Fruit fly (Drosophila melanogaster): ENCODE data around the gene primo-1.

primo-1 gene

dm6 chr3R:13716827-13717226 is 5.2 kb upstream of the primo-1 start (continued):
- TF ChIP-seq dimm (GFP tag; IDR thresholded peaks at IDR 0.05) (0 out of 2 replicates have a peak, but pooled peaks have one; percentile 12), CG11504 (tag; optimal IDR thresholded peaks at IDR 0.05) (peak; percentile 76), H15 (GFP tag; IDR thresholded peaks at IDR 0.05) (peak; percentile 45; the same call in 1 of the 3 replicates), CG1603 (tag; optimal IDR thresholded peaks at IDR 0.05) (peak; percentile 62), pnt (GFP tag; optimal IDR thresholded peaks at IDR 0.05) (peak; percentile 33), nom (GFP tag; optimal IDR thresholded peaks at IDR 0.05) (peak; percentile 62), bigmax (GFP tag; optimal IDR thresholded peaks at IDR 0.05) (no peak), Rfx (GFP tag; IDR thresholded peaks at IDR 0.05) (peak; percentile 35; the same call in 1 of the 2 replicates), ken (GFP tag; IDR thresholded peaks at IDR 0.05) (peak; percentile 62; the same call in 2 of the 3 replicates), CG30403 (GFP tag; optimal IDR thresholded peaks at IDR 0.05) (peak; percentile 51), CG4820 (GFP tag; optimal IDR thresholded peaks at IDR 0.05) (peak; percentile 6), E2f1 (GFP tag; IDR thresholded peaks at IDR 0.05) (0 out of 2 replicates have a peak, but pooled peaks have one; percentile 9), gt (GFP tag; IDR thresholded peaks at IDR 0.05) (peak; percentile 27; the same call in 1 of the 2 replicates), CG10366 (GFP tag; IDR thresholded peaks at IDR 0.05) (peak; percentile 60), ab (GFP tag; optimal IDR thresholded peaks at IDR 0.05) (no peak), CG13424 (tag; optimal IDR thresholded peaks at IDR 0.05) (peak; percentile 5), Dad (GFP tag; optimal IDR thresholded peaks at IDR 0.05) (no peak), kay (GFP tag; optimal IDR thresholded peaks at IDR 0.05) (peak; percentile 50), CG14014 (GFP tag; IDR thresholded peaks at IDR 0.05) (peak; percentile 31; the same call in 1 of the 2 replicates), ranshi (GFP tag; IDR thresholded peaks at IDR 0.05) (peak; percentile 41; the same call in 1 of the 2 replicates), Hmx (GFP tag; optimal IDR thresholded peaks at IDR 0.05) (no peak), CG2129 (GFP tag; IDR thresholded peaks at IDR 0.05; ENCODE audit: partially characterized antibody) (no peak), CG6854 (GFP tag; optimal IDR thresholded peaks at IDR 0.05) (no peak), CG13624 (GFP tag; optimal IDR thresholded peaks at IDR 0.05) (peak; percentile 39), Gug (GFP tag; IDR thresholded peaks at IDR 0.05) (peak; percentile 15; the same call in 1 of the 4 replicates), CG1647 (GFP tag; optimal IDR thresholded peaks at IDR 0.05) (peak; percentile 32), bcd (GFP tag; optimal IDR thresholded peaks at IDR 0.05) (no peak), HLH3B (GFP tag; IDR thresholded peaks at IDR 0.05) (peak; percentile 60), sens (GFP tag) (peak; percentile 77), CG18599 (GFP tag; optimal IDR thresholded peaks at IDR 0.05) (no peak), CG14441 (GFP tag; IDR thresholded peaks at IDR 0.05) (peak; percentile 47), dysf (GFP tag; IDR thresholded peaks at IDR 0.05) (peak; percentile 44; the same call in 1 of the 3 replicates), Pdp1 (GFP tag; optimal IDR thresholded peaks at IDR 0.05) (peak; percentile 12 to 64), ftz-f1 (GFP tag; optimal IDR thresholded peaks at IDR 0.05) (no peak), Eip74EF (GFP tag; optimal IDR thresholded peaks at IDR 0.05) (peak in 1 of 2 experiments; percentile 17), CG2712 (tag; optimal IDR thresholded peaks at IDR 0.05) (peak; percentile 16), lmd (GFP tag; IDR thresholded peaks at IDR 0.05) (peak; percentile 34; the same call in 1 of the 2 replicates), bsh (GFP tag; optimal IDR thresholded peaks at IDR 0.05) (peak; percentile 30 to 61), CG16815 (GFP tag; optimal IDR thresholded peaks at IDR 0.05) (no peak), ci (GFP tag; IDR thresholded peaks at IDR 0.05) (peak; percentile 71; the same call in 1 of the 3 replicates)
